Worm (Caenorhabditis elegans): ENCODE results near the gene oxy-4.

DNA sequence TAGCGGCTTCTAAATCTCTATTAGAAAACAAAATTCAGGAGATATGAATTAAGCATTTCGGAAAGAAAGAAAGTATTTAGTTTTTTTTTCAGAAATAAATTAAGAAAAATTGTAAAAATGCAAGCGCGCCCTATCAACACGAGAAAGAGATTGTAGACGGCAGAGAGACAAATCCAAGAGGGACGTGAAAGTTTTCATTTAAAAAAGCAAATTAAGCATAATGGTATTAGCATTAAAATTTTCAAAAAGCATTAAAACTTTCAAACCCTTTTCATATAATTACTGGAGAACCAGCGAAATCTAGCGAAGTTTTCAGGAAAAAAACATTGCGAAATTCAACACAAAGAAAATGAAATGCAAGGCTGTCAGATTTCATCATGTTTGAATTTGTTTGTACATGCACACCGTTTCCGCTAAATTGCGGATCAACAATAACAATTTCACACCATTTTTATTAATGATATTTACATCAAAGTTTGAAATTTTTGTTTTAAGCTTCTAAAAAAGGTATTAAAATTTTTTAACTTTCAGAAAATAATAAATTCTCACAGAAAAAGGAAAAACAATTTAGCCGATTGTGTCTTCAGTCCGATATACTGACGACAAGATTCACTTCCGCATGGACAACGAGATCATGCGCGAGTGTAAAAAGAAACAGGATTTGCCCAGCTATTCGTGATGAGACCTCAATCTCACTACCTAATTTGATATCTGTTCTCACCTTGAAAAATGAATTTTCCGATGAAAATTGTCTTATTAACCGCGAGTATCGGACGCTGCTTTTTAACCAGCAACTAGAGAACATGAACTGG lies 4.5 kb upstream of the oxy-4 start, which contains the start of gene gars-1:
- TF ChIP-seq nhr-90 (tag; optimal IDR thresholded peaks at IDR 0.05; ENCODE audit: poor library complexity) (no peak), nhr-76 (tag; optimal IDR thresholded peaks at IDR 0.05) (no peak), mep-1 (tag; optimal IDR thresholded peaks at IDR 0.05) (peak; percentile 7), C34B4.2 (tag; optimal IDR thresholded peaks at IDR 0.05) (no peak), F16B12.6 (tag; optimal IDR thresholded peaks at IDR 0.05) (no peak), rnt-1 (tag; optimal IDR thresholded peaks at IDR 0.05) (peak; percentile 15), nhr-84 (tag; optimal IDR thresholded peaks at IDR 0.05) (no peak), elt-2 (tag; optimal IDR thresholded peaks at IDR 0.05) (no peak), jun-1 (tag; optimal IDR thresholded peaks at IDR 0.05) (no peak), unc-86 (tag; optimal IDR thresholded peaks at IDR 0.05) (no peak), irx-1 (tag; optimal IDR thresholded peaks at IDR 0.05) (no peak), fkh-10 (GFP tag; optimal IDR thresholded peaks at IDR 0.05) (no peak)
